Worm (Caenorhabditis elegans): ENCODE results near the gene H03G16.1.

DNA sequence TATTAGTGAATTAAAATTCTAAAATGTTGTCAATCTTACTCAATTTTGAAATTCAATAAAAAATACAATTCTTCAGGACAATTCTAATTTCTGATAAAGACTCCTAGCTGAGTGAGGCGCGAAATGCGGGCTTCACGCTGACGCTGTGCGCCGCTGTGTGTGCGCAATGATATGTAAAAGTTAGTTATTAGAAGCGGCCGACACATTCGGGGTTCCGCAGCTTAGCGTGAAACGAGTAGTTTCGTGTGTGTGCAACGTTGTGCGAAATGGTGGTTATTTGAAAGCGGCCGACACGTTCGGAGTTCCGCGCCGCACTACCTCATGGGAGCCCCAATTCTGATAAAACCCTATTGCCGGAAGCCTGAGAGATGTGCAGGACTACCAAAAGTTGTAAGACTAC lies 21.5 kb downstream of the H03G16.1 start:
- TF ChIP-seq unc-62 (GFP tag; optimal IDR thresholded peaks at IDR 0.05 in 1 of 2) (no peak), unc-62 (tag; optimal IDR thresholded peaks at IDR 0.05) (no peak), ama-1 (optimal IDR thresholded peaks at IDR 0.05) (no peak), lin-39 (tag; optimal IDR thresholded peaks at IDR 0.05) (no peak), jun-1 (tag; optimal IDR thresholded peaks at IDR 0.05) (no peak), fkh-10 (GFP tag; optimal IDR thresholded peaks at IDR 0.05) (no peak), lsy-2 (tag; optimal IDR thresholded peaks at IDR 0.05) (no peak), D1046.2 (GFP tag; IDR thresholded peaks at IDR 0.05) (no peak), skn-1 (tag; optimal IDR thresholded peaks at IDR 0.05) (no peak), nhr-237 (tag; optimal IDR thresholded peaks at IDR 0.05) (no peak), T26A8.4 (GFP tag; IDR thresholded peaks at IDR 0.05) (no peak), set-16 (GFP tag; IDR thresholded peaks at IDR 0.05) (no peak)

Measured in whole organism, L4 larva.